Worm (Caenorhabditis elegans) whole organism, L1 larva: ENCODE data around the gene F54E4.4.

Experiments used
- C04F5.9 ChIP-seq: sonication (generic microtip); optimal IDR thresholded peaks from 2 replicates; lab custom pipeline; 2016; ENCODE audit warnings: missing genetic modification characterization, missing compliant biosample characterization
- C16A3.4 ChIP-seq: fragments of 150-350 bp; optimal IDR thresholded peaks from 2 replicates; lab custom pipeline; 2014; ENCODE audit warnings: missing biosample characterization, missing genetic modification characterization
- alr-1 ChIP-seq: fragments of 200-800 bp; sonication (Bioruptor generic); optimal IDR thresholded peaks from 2 replicates; lab custom pipeline; 2018; ENCODE audit warnings: borderline replicate concordance, mild to moderate bottlenecking, missing genetic modification characterization, missing compliant biosample characterization
- blmp-1 ChIP-seq: fragments of 150-350 bp; optimal IDR thresholded peaks from 2 replicates; lab custom pipeline; 2014; ENCODE audit warnings: missing biosample characterization, missing genetic modification characterization
- ceh-8 ChIP-seq: fragments of 200-800 bp; sonication (Bioruptor generic); optimal IDR thresholded peaks from 2 replicates; lab custom pipeline; 2018; ENCODE audit warnings: mild to moderate bottlenecking, missing genetic modification characterization, moderate library complexity, missing compliant biosample characterization
- ceh-82 ChIP-seq, 3 experiments: fragments of 150-350 bp in 1 of 3; sonication (generic microtip) in 2 of 3; optimal IDR thresholded peaks; 2 replicates each; lab custom pipeline; 2014 to 2017; ENCODE audit warnings: missing biosample characterization in 3 of 3, missing genetic modification characterization in 3 of 3
- dpl-1 ChIP-seq, 3 experiments: fragments of 150-350 bp in 2 of 3; sonication (generic microtip) in 1 of 3; optimal IDR thresholded peaks; 2 replicates each; lab custom pipeline; 2014 to 2017; ENCODE audit warnings: missing biosample characterization in 3 of 3, missing genetic modification characterization in 3 of 3, missing genetic modification reagents in 3 of 3
- dsc-1 ChIP-seq: sonication (generic microtip); optimal IDR thresholded peaks from 2 replicates; lab custom pipeline; 2016; ENCODE audit warnings: mild to moderate bottlenecking, missing genetic modification characterization, missing compliant biosample characterization
- efl-1 ChIP-seq, 4 experiments: fragments of 150-350 bp; optimal IDR thresholded peaks in 3 of 4; peaks in 1 of 4; 1 replicate in 1 of 4; 2 replicates in 3 of 4; lab custom pipeline; 2014; ENCODE audit warnings: missing biosample characterization in 2 of 4, missing genetic modification characterization in 2 of 4, missing genetic modification reagents in 2 of 4
- egl-13 ChIP-seq: sonication (generic microtip); optimal IDR thresholded peaks from 2 replicates; lab custom pipeline; 2016; ENCODE audit warnings: missing genotype, missing genetic modification reagents, missing genetic modification characterization, missing compliant biosample characterization
- elt-2 ChIP-seq: sonication (generic microtip); optimal IDR thresholded peaks from 2 replicates; lab custom pipeline; 2016; ENCODE audit warnings: missing genetic modification characterization, mild to moderate bottlenecking, inconsistent platforms, missing compliant biosample characterization, missing genetic modification reagents
- fkh-8 ChIP-seq: sonication (generic microtip); optimal IDR thresholded peaks from 2 replicates; lab custom pipeline; 2016; ENCODE audit warnings: mild to moderate bottlenecking, missing genetic modification characterization, missing compliant biosample characterization
- grh-1 ChIP-seq: fragments of 200-800 bp; sonication (Bioruptor generic); IDR thresholded peaks from 2 replicates; pipeline ENCODE4 v1.3.6; 2022; ENCODE audit warnings: missing genetic modification reagents, missing genetic modification characterization, missing compliant biosample characterization
- hlh-17 ChIP-seq: fragments of 200-800 bp; sonication (Bioruptor generic); optimal IDR thresholded peaks from 2 replicates; lab custom pipeline; 2018; ENCODE audit warnings: missing genetic modification characterization, mild to moderate bottlenecking, missing compliant biosample characterization, moderate library complexity, borderline replicate concordance
- hlh-4 ChIP-seq: sonication (generic microtip); optimal IDR thresholded peaks from 2 replicates; lab custom pipeline; 2016; ENCODE audit warnings: mild to moderate bottlenecking, missing genetic modification characterization, missing compliant biosample characterization
- isw-1 ChIP-seq: fragments of 200-800 bp; sonication (Bioruptor generic); IDR thresholded peaks from 2 replicates; pipeline ENCODE4 v1.3.6; 2022; ENCODE audit warnings: missing genetic modification characterization, missing compliant biosample characterization
- jun-1 ChIP-seq: fragments of 150-350 bp; optimal IDR thresholded peaks from 2 replicates; lab custom pipeline; 2014; ENCODE audit warnings: missing biosample characterization, missing genetic modification reagents, missing genetic modification characterization
- lin-13 ChIP-seq: fragments of 150-350 bp; optimal IDR thresholded peaks from 2 replicates; lab custom pipeline; 2014; ENCODE audit warnings: missing biosample characterization, missing genetic modification reagents, missing genetic modification characterization
- lin-14 ChIP-seq: fragments of 200-800 bp; sonication (Bioruptor generic); optimal IDR thresholded peaks from 2 replicates; lab custom pipeline; 2018; ENCODE audit warnings: mild to moderate bottlenecking, missing genetic modification characterization, moderate library complexity, missing compliant biosample characterization
- lin-35 ChIP-seq, 2 experiments: fragments of 150-350 bp; optimal IDR thresholded peaks; 2 replicates each; lab custom pipeline; 2014; ENCODE audit warnings: missing biosample characterization in 2 of 2, missing genetic modification characterization in 2 of 2, missing genetic modification reagents in 2 of 2
- lir-3 ChIP-seq: sonication (generic microtip); optimal IDR thresholded peaks from 2 replicates; lab custom pipeline; 2016; ENCODE audit warnings: mild to moderate bottlenecking, missing genetic modification characterization, moderate library complexity, missing compliant biosample characterization; ENCODE audit not compliant: poor library complexity
- lsy-2 ChIP-seq, 2 experiments: fragments of 150-350 bp; optimal IDR thresholded peaks; 2 replicates each; lab custom pipeline; 2014; ENCODE audit warnings: missing biosample characterization in 2 of 2, missing genetic modification characterization in 2 of 2
- mdl-1 ChIP-seq, 2 experiments: fragments of 150-350 bp; optimal IDR thresholded peaks; 2 replicates each; lab custom pipeline; 2014 to 2017; ENCODE audit warnings: missing biosample characterization in 2 of 2, missing genetic modification characterization in 2 of 2, inconsistent platforms in 1 of 2
- mef-2 ChIP-seq: fragments of 150-350 bp; optimal IDR thresholded peaks from 2 replicates; lab custom pipeline; 2014; ENCODE audit warnings: missing biosample characterization, missing genetic modification characterization
- mep-1 ChIP-seq: fragments of 150-350 bp; optimal IDR thresholded peaks from 2 replicates; lab custom pipeline; 2014; ENCODE audit warnings: missing biosample characterization, missing genetic modification characterization
- nhr-19 ChIP-seq: fragments of 200-800 bp; sonication (Bioruptor generic); conservative IDR thresholded peaks from 2 replicates; pipeline ENCODE4 v1.3.6; 2022; ENCODE audit warnings: missing genetic modification characterization, missing compliant biosample characterization
- nhr-20 ChIP-seq: sonication (generic microtip); optimal IDR thresholded peaks from 2 replicates; lab custom pipeline; 2016; ENCODE audit warnings: mild to moderate bottlenecking, missing genetic modification characterization, missing compliant biosample characterization
- nhr-47 ChIP-seq: sonication (generic microtip); optimal IDR thresholded peaks from 2 replicates; lab custom pipeline; 2016; ENCODE audit warnings: mild to moderate bottlenecking, missing genetic modification characterization, moderate library complexity, missing compliant biosample characterization
- nhr-71 ChIP-seq: sonication (generic microtip); optimal IDR thresholded peaks from 2 replicates; lab custom pipeline; 2016; ENCODE audit warnings: mild to moderate bottlenecking, missing genetic modification characterization, moderate library complexity, missing compliant biosample characterization
- nhr-85 ChIP-seq: sonication (generic microtip); peaks from one replicate; lab custom pipeline; 2016; ENCODE audit warnings: missing genetic modification characterization, inconsistent platforms, missing compliant biosample characterization
- pax-3 ChIP-seq: fragments of 200-800 bp; sonication (Bioruptor generic); optimal IDR thresholded peaks from 2 replicates; lab custom pipeline; 2018; ENCODE audit warnings: mild to moderate bottlenecking, missing genetic modification characterization, moderate library complexity, missing compliant biosample characterization
- pqm-1 ChIP-seq: sonication (generic microtip); optimal IDR thresholded peaks from 3 replicates; lab custom pipeline; 2017; ENCODE audit warnings: missing biosample characterization, missing genetic modification characterization
- rnt-1 ChIP-seq: sonication (generic microtip); optimal IDR thresholded peaks from 2 replicates; lab custom pipeline; 2016; ENCODE audit warnings: mild to moderate bottlenecking, missing genetic modification characterization, moderate library complexity, missing compliant biosample characterization
- skn-1 ChIP-seq: fragments of 150-350 bp; optimal IDR thresholded peaks from 2 replicates; lab custom pipeline; 2014; ENCODE audit warnings: missing biosample characterization, missing genetic modification characterization
- snu-23 ChIP-seq: sonication (generic microtip); optimal IDR thresholded peaks from 2 replicates; lab custom pipeline; 2016; ENCODE audit warnings: missing genetic modification characterization, missing compliant biosample characterization
- swsn-7 ChIP-seq: sonication (generic microtip); optimal IDR thresholded peaks from 2 replicates; lab custom pipeline; 2016; ENCODE audit warnings: missing genetic modification characterization, missing compliant biosample characterization
- tbx-2 ChIP-seq: sonication (generic microtip); optimal IDR thresholded peaks from 2 replicates; lab custom pipeline; 2016; ENCODE audit warnings: missing genetic modification characterization, missing compliant biosample characterization
- unc-130 ChIP-seq: fragments of 150-350 bp; optimal IDR thresholded peaks from 2 replicates; lab custom pipeline; 2017; ENCODE audit warnings: missing biosample characterization, missing genetic modification characterization, inconsistent platforms
- unc-86 ChIP-seq: sonication (generic microtip); optimal IDR thresholded peaks from 2 replicates; lab custom pipeline; 2016; ENCODE audit warnings: missing genetic modification characterization, missing compliant biosample characterization
- vab-15 ChIP-seq: sonication (generic microtip); optimal IDR thresholded peaks from 2 replicates; lab custom pipeline; 2017; ENCODE audit warnings: missing genotype, mild to moderate bottlenecking, missing genetic modification characterization, missing compliant biosample characterization
- xbp-1 ChIP-seq: sonication (generic microtip); optimal IDR thresholded peaks from 2 replicates; lab custom pipeline; 2016; ENCODE audit warnings: missing genetic modification characterization, missing compliant biosample characterization
- zip-4 ChIP-seq: fragments of 200-800 bp; sonication (Bioruptor generic); optimal IDR thresholded peaks from 2 replicates; lab custom pipeline; 2018; ENCODE audit warnings: mild to moderate bottlenecking, missing genetic modification characterization, moderate library complexity, missing compliant biosample characterization
- ztf-11 ChIP-seq, 2 experiments: sonication (generic microtip); optimal IDR thresholded peaks; 2 replicates each; lab custom pipeline; 2016 to 2017; ENCODE audit warnings: missing genetic modification characterization in 2 of 2, missing biosample characterization in 1 of 2, missing compliant biosample characterization in 1 of 2
- ztf-4 ChIP-seq: fragments of 150-350 bp; optimal IDR thresholded peaks from 2 replicates; lab custom pipeline; 2014; ENCODE audit warnings: missing biosample characterization, missing genetic modification characterization

Gene F54E4.4

ce11 chrX:14610093-14610763 lies 35.1 kb downstream of the F54E4.4 start:
- TF ChIP-seq lin-35 (GFP tag; optimal IDR thresholded peaks at IDR 0.05; lab: Kevin White, UChicago) (peak; percentile 25 to 49), efl-1 (optimal IDR thresholded peaks at IDR 0.05; lab: Kevin White, UChicago) (peak in 1 of 2 experiments; percentile 72), efl-1 (GFP tag; optimal IDR thresholded peaks at IDR 0.05 in 1 of 2; lab: Kevin White, UChicago) (no peak), nhr-19 (GFP tag; lab: Robert Waterston, UW) (no peak), isw-1 (peak; percentile 23), grh-1 (GFP tag; lab: Robert Waterston, UW) (peak; percentile 32; the same call in 1 of the 2 replicates), dsc-1 (tag; lab: Kevin White, UChicago) (peak; percentile 29), unc-86 (tag; lab: Kevin White, UChicago) (peak; percentile 46), rnt-1 (tag; lab: Kevin White, UChicago) (peak; percentile 44), lin-14 (peak; percentile 86), skn-1 (no peak), ceh-8 (peak; percentile 17), tbx-2 (tag; lab: Kevin White, UChicago) (no peak), hlh-17 (GFP tag; lab: Kevin White, UChicago) (no peak), xbp-1 (tag; lab: Kevin White, UChicago) (peak; percentile 38), egl-13 (no peak), nhr-20 (tag; lab: Kevin White, UChicago) (peak; percentile 37), nhr-71 (tag; lab: Kevin White, UChicago) (peak; percentile 68), mep-1 (tag; lab: Kevin White, UChicago) (no peak), mdl-1 (tag; optimal IDR thresholded peaks at IDR 0.05; lab: Kevin White, UChicago) (peak in 1 of 2 experiments; percentile 66), swsn-7 (tag; lab: Kevin White, UChicago) (peak; percentile 47), nhr-85 (peak; percentile 76), snu-23 (peak; percentile 83), nhr-47 (tag; lab: Kevin White, UChicago) (peak; percentile 59), fkh-8 (tag; lab: Kevin White, UChicago) (peak; percentile 53), ceh-82 (tag; optimal IDR thresholded peaks at IDR 0.05; lab: Kevin White, UChicago) (peak; percentile 22 to 83 (median 61))

DNA sequence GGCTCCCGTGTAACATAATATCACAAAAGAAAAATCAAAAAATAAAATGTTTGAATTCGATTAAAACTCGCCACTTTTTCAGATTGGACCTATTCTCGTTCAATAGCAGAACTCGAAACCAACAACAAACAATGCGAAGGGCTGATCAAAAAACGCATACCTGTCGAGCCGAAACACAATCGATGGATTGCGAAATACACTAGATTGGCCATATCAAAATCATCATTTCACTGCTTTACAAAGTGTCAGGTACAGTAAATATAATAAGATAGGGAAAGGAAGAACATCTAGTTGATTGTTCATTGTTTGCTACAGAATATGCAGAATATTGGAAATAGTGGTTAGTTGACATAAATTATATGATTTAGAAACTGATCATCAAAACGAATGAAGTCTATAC lies 37.5 kb downstream of the F54E4.4 start:
- TF ChIP-seq nhr-19 (GFP tag; lab: Robert Waterston, UW): no peak
- no peak for TF ChIP-seq zip-4
- TF ChIP-seq C04F5.9: no peak

DNA sequence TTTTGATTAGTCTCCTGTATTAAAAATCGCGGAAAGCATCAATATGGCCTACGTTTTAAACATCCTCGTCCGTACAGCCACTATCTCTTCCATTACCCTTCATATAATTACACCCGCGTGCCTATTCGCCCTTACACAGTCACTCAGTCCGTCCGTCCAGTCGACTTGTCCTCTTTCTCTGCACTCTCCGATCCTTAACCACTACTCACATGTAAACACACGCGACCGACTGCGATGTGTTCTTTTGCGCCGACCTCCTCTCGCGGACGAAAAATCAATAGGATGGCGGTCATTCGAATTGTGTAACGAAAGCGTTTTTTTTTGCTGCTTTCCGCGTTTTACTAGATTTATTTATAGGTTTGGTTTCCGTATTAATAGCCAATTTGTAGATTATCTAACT lies 42.6 kb downstream of the F54E4.4 start, which contains the start of gene eor-2:
Gene eor-2, plus strand, starts transcription at position 342 of the 400 bp plus-strand sequence.
- TF ChIP-seq alr-1 (tag; lab: Kevin White, UChicago) (no peak), isw-1 (peak; percentile 5; the same call in 1 of the 2 replicates), lsy-2 (tag; optimal IDR thresholded peaks at IDR 0.05; lab: Kevin White, UChicago) (peak; percentile 47 to 65), mep-1 (tag; lab: Kevin White, UChicago) (peak; percentile 86), hlh-4 (tag; lab: Kevin White, UChicago) (no peak), swsn-7 (tag; lab: Kevin White, UChicago) (peak; percentile 68), vab-15 (no peak), blmp-1 (peak; percentile 78), ztf-4 (peak; percentile 65), elt-2 (peak; percentile 47), xbp-1 (tag; lab: Kevin White, UChicago) (peak; percentile 41), hlh-17 (GFP tag; lab: Kevin White, UChicago) (no peak), mef-2 (tag; lab: Kevin White, UChicago) (no peak), lir-3 (tag; lab: Kevin White, UChicago) (no peak), nhr-20 (tag; lab: Kevin White, UChicago) (peak; percentile 79), nhr-85 (peak; percentile 90), fkh-8 (tag; lab: Kevin White, UChicago) (peak; percentile 13), lin-13 (peak; percentile 10), lin-14 (peak; percentile 96), ztf-11 (tag; optimal IDR thresholded peaks at IDR 0.05; lab: Kevin White, UChicago) (peak in 1 of 2 experiments; percentile 53), C16A3.4 (tag; lab: Kevin White, UChicago) (peak; percentile 16), pax-3 (tag; lab: Kevin White, UChicago) (no peak), jun-1 (tag; lab: Kevin White, UChicago) (peak; percentile 80), ceh-82 (tag; optimal IDR thresholded peaks at IDR 0.05; lab: Kevin White, UChicago) (peak in 2 of 3 experiments; percentile 40 to 81), dpl-1 (GFP tag; optimal IDR thresholded peaks at IDR 0.05; lab: Kevin White, UChicago) (peak; percentile 29 to 50 (median 41)), pqm-1 (no peak), efl-1 (optimal IDR thresholded peaks at IDR 0.05; lab: Kevin White, UChicago) (peak; percentile 24 to 49), efl-1 (GFP tag; optimal IDR thresholded peaks at IDR 0.05 in 1 of 2; lab: Kevin White, UChicago) (peak; percentile 40 to 93), unc-130 (peak; percentile 75), nhr-19 (GFP tag; lab: Robert Waterston, UW) (peak; percentile 59), rnt-1 (tag; lab: Kevin White, UChicago) (no peak), tbx-2 (tag; lab: Kevin White, UChicago) (peak; percentile 66)
